Fruit fly (Drosophila melanogaster) whole organism, prepupa: Measurements from ENCODE around the gene CG7368.
A peak's percentile ranks its signal among the peaks of the same experiment; 100 is the strongest.

Experiments used
- Blimp-1 ChIP-seq: fragments of 200-800 bp; sonication (Bioruptor generic); optimal IDR thresholded peaks from 3 replicates; lab custom pipeline; 2017; ENCODE audit warnings: missing biosample characterization, missing genetic modification characterization, mild to moderate bottlenecking, moderate library complexity, missing genetic modification reagents
- CG10631 ChIP-seq: fragments of 200-800 bp; sonication (Bioruptor generic); optimal IDR thresholded peaks from 2 replicates; lab custom pipeline; 2016; ENCODE audit warnings: missing biosample characterization, missing genetic modification characterization
- CG10669 ChIP-seq: fragments of 200-800 bp; sonication (Bioruptor generic); optimal IDR thresholded peaks from 3 replicates; lab custom pipeline; 2018; ENCODE audit warnings: missing biosample characterization, mild to moderate bottlenecking, missing genetic modification characterization, moderate library complexity
- CG11294 ChIP-seq: fragments of 200-800 bp; sonication (Bioruptor generic); IDR thresholded peaks from 2 replicates; pipeline ENCODE4 v1.3.6; 2022; ENCODE audit warnings: missing biosample characterization, missing genetic modification characterization
- CG11762 ChIP-seq: fragments of 200-800 bp; sonication (Bioruptor generic); optimal IDR thresholded peaks from 3 replicates; lab custom pipeline; 2016; ENCODE audit warnings: missing biosample characterization, missing genetic modification characterization; ENCODE audit not compliant: insufficient read depth
- CG15336 ChIP-seq: fragments of 200-800 bp; sonication (Bioruptor generic); IDR thresholded peaks from 2 replicates; pipeline ENCODE4 v1.3.6; 2022; ENCODE audit warnings: missing biosample characterization, missing genetic modification characterization
- CG1621 ChIP-seq: fragments of 200-800 bp; sonication (Bioruptor generic); optimal IDR thresholded peaks from 3 replicates; lab custom pipeline; 2018; ENCODE audit warnings: missing biosample characterization, mild to moderate bottlenecking, missing genetic modification characterization
- CG3032 ChIP-seq: fragments of 200-800 bp; optimal IDR thresholded peaks from 2 replicates; lab custom pipeline; 2019; ENCODE audit warnings: missing biosample characterization, mild to moderate bottlenecking, missing genetic modification characterization, moderate library complexity
- CG31627 ChIP-seq: fragments of 200-800 bp; sonication (Bioruptor generic); optimal IDR thresholded peaks from 3 replicates; lab custom pipeline; 2016; ENCODE audit warnings: missing biosample characterization, missing genetic modification characterization
- CG32006 ChIP-seq: fragments of 200-800 bp; sonication (Bioruptor generic); optimal IDR thresholded peaks from 3 replicates; lab custom pipeline; 2017; ENCODE audit warnings: missing biosample characterization, mild to moderate bottlenecking, missing genetic modification characterization
- CG3919 ChIP-seq: fragments of 200-800 bp; sonication (Bioruptor generic); optimal IDR thresholded peaks from 3 replicates; lab custom pipeline; 2016; ENCODE audit warnings: missing biosample characterization, missing genetic modification characterization
- CG6163 ChIP-seq: fragments of 200-800 bp; sonication (Bioruptor generic); IDR thresholded peaks from 3 replicates; pipeline ENCODE4 v1.3.6; 2022; ENCODE audit warnings: missing biosample characterization, missing genetic modification characterization
- CG6276 ChIP-seq: fragments of 200-800 bp; sonication (Bioruptor generic); optimal IDR thresholded peaks from 2 replicates; lab custom pipeline; 2017; ENCODE audit warnings: missing biosample characterization, mild to moderate bottlenecking, missing genetic modification characterization
- CG6808 ChIP-seq: fragments of 200-800 bp; sonication (Bioruptor generic); optimal IDR thresholded peaks from 3 replicates; lab custom pipeline; 2017; ENCODE audit warnings: missing biosample characterization, missing genetic modification characterization, mild to moderate bottlenecking, moderate library complexity, missing genetic modification reagents
- CG6854 ChIP-seq: fragments of 200-800 bp; sonication (Bioruptor generic); optimal IDR thresholded peaks from 2 replicates; lab custom pipeline; 2017; ENCODE audit warnings: missing biosample characterization, mild to moderate bottlenecking, missing genetic modification characterization
- CG7368 ChIP-seq: fragments of 200-800 bp; sonication (Bioruptor generic); optimal IDR thresholded peaks from 3 replicates; lab custom pipeline; 2016; ENCODE audit warnings: missing biosample characterization, missing genetic modification characterization
- CG8119 ChIP-seq: fragments of 200-800 bp; sonication (Bioruptor generic); IDR thresholded peaks from 3 replicates; pipeline ENCODE4 v1.3.6; 2022; ENCODE audit warnings: missing biosample characterization, missing genetic modification characterization
- CG8319 ChIP-seq: fragments of 200-800 bp; sonication (Bioruptor generic); optimal IDR thresholded peaks from 3 replicates; lab custom pipeline; 2016; ENCODE audit warnings: missing biosample characterization, missing genetic modification characterization
- CG8632 ChIP-seq: fragments of 200-800 bp; sonication (Bioruptor generic); optimal IDR thresholded peaks from 3 replicates; lab custom pipeline; 2016; ENCODE audit warnings: missing biosample characterization, missing genetic modification characterization
- CG9139 ChIP-seq: fragments of 200-800 bp; sonication (Bioruptor generic); optimal IDR thresholded peaks from 3 replicates; lab custom pipeline; 2017; ENCODE audit warnings: missing biosample characterization, mild to moderate bottlenecking, missing genetic modification characterization
- Eip75B ChIP-seq: fragments of 200-800 bp; sonication (Bioruptor generic); optimal IDR thresholded peaks from 3 replicates; lab custom pipeline; 2016; ENCODE audit warnings: missing biosample characterization, missing genetic modification characterization
- Eip78C ChIP-seq: fragments of 200-800 bp; sonication (Bioruptor generic); peaks from one replicate; lab custom pipeline; 2016; ENCODE audit warnings: missing biosample characterization, missing genetic modification characterization
- Eip93F ChIP-seq: fragments of 200-800 bp; sonication (Bioruptor generic); optimal IDR thresholded peaks from 2 replicates; lab custom pipeline; 2016; ENCODE audit warnings: missing biosample characterization, mild to moderate bottlenecking, missing genetic modification characterization
- Ets21C ChIP-seq: fragments of 200-800 bp; sonication (Bioruptor generic); optimal IDR thresholded peaks from 3 replicates; lab custom pipeline; 2016; ENCODE audit warnings: missing biosample characterization, missing genetic modification characterization
- Ets96B ChIP-seq: fragments of 200-800 bp; optimal IDR thresholded peaks from 2 replicates; lab custom pipeline; 2019; ENCODE audit warnings: missing biosample characterization, mild to moderate bottlenecking, missing genetic modification characterization, moderate library complexity
- Gug ChIP-seq: fragments of 200-800 bp; sonication (Bioruptor generic); IDR thresholded peaks from 2 replicates; pipeline ENCODE4 v1.3.6; 2022; ENCODE audit warnings: missing biosample characterization, missing genetic modification characterization
- Hr39 ChIP-seq: fragments of 200-800 bp; sonication (Bioruptor generic); optimal IDR thresholded peaks from 2 replicates; lab custom pipeline; 2016; ENCODE audit warnings: missing biosample characterization, missing genetic modification characterization
- Hr4 ChIP-seq: fragments of 200-800 bp; sonication (Bioruptor generic); optimal IDR thresholded peaks from 3 replicates; lab custom pipeline; 2016; ENCODE audit warnings: missing biosample characterization, missing genetic modification characterization
- Lpt ChIP-seq: fragments of 200-800 bp; sonication (Bioruptor generic); optimal IDR thresholded peaks from 3 replicates; lab custom pipeline; 2016; ENCODE audit warnings: missing biosample characterization, missing genetic modification characterization
- Met ChIP-seq: fragments of 200-800 bp; sonication (Bioruptor generic); optimal IDR thresholded peaks from 3 replicates; lab custom pipeline; 2016; ENCODE audit warnings: missing biosample characterization, missing genetic modification characterization
- OdsH ChIP-seq: fragments of 200-800 bp; sonication (Bioruptor generic); optimal IDR thresholded peaks from 3 replicates; lab custom pipeline; 2016; ENCODE audit warnings: missing biosample characterization, missing genetic modification characterization
- Smox ChIP-seq: fragments of 200-800 bp; sonication (Bioruptor generic); optimal IDR thresholded peaks from 3 replicates; lab custom pipeline; 2016; ENCODE audit warnings: missing biosample characterization, missing genetic modification characterization
- Sox102F ChIP-seq: fragments of 200-800 bp; sonication (Bioruptor generic); optimal IDR thresholded peaks from 2 replicates; lab custom pipeline; 2016; ENCODE audit warnings: missing biosample characterization, mild to moderate bottlenecking, missing genetic modification characterization
- Sox14 ChIP-seq: fragments of 200-800 bp; sonication (Bioruptor generic); optimal IDR thresholded peaks from 3 replicates; lab custom pipeline; 2016; ENCODE audit warnings: missing biosample characterization, missing genetic modification characterization
- achi ChIP-seq: fragments of 200-800 bp; sonication (Bioruptor generic); optimal IDR thresholded peaks from 3 replicates; lab custom pipeline; 2016; ENCODE audit warnings: missing biosample characterization, missing genetic modification characterization
- cyc ChIP-seq: fragments of 200-800 bp; sonication (Bioruptor generic); optimal IDR thresholded peaks from 3 replicates; lab custom pipeline; 2016; ENCODE audit warnings: missing biosample characterization, missing genetic modification characterization
- dac ChIP-seq: fragments of 200-800 bp; sonication (Bioruptor generic); optimal IDR thresholded peaks from 2 replicates; lab custom pipeline; 2017; ENCODE audit warnings: missing biosample characterization, mild to moderate bottlenecking, missing genetic modification characterization
- dsx ChIP-seq: fragments of 200-800 bp; optimal IDR thresholded peaks from 3 replicates; lab custom pipeline; 2019; ENCODE audit warnings: missing biosample characterization, mild to moderate bottlenecking, missing genetic modification characterization, moderate library complexity; ENCODE audit not compliant: poor library complexity, severe bottlenecking
- esn ChIP-seq: fragments of 200-800 bp; sonication (Bioruptor generic); optimal IDR thresholded peaks from 2 replicates; lab custom pipeline; 2016; ENCODE audit warnings: missing biosample characterization, mild to moderate bottlenecking, missing genetic modification characterization, moderate library complexity
- fd59A ChIP-seq: fragments of 200-800 bp; sonication (Bioruptor generic); optimal IDR thresholded peaks from 2 replicates; lab custom pipeline; 2017; ENCODE audit warnings: missing biosample characterization, mild to moderate bottlenecking, missing genetic modification characterization, missing genetic modification reagents
- fd85E ChIP-seq: fragments of 200-800 bp; sonication (Bioruptor generic); optimal IDR thresholded peaks from 3 replicates; lab custom pipeline; 2016; ENCODE audit warnings: missing biosample characterization, missing genetic modification characterization
- fkh ChIP-seq: fragments of 200-800 bp; sonication (Bioruptor generic); optimal IDR thresholded peaks from 3 replicates; lab custom pipeline; 2017; ENCODE audit warnings: missing biosample characterization, mild to moderate bottlenecking, missing genetic modification characterization, moderate library complexity
- lz ChIP-seq: fragments of 200-800 bp; sonication (Bioruptor generic); optimal IDR thresholded peaks from 3 replicates; lab custom pipeline; 2016; ENCODE audit warnings: missing biosample characterization, missing genetic modification characterization
- net ChIP-seq: fragments of 200-800 bp; sonication (Bioruptor generic); optimal IDR thresholded peaks from 3 replicates; lab custom pipeline; 2016; ENCODE audit warnings: missing biosample characterization, missing genetic modification characterization
- pdm3 ChIP-seq: fragments of 200-800 bp; sonication (Bioruptor generic); optimal IDR thresholded peaks from 3 replicates; lab custom pipeline; 2016; ENCODE audit warnings: missing biosample characterization, missing genetic modification characterization
- salr ChIP-seq, 2 experiments: fragments of 200-800 bp; sonication (Bioruptor generic); optimal IDR thresholded peaks; 3 replicates each; lab custom pipeline; 2016 to 2018; ENCODE audit warnings: missing biosample characterization in 2 of 2, missing genetic modification characterization in 2 of 2, mild to moderate bottlenecking in 1 of 2
- spab ChIP-seq: fragments of 200-800 bp; sonication (Bioruptor generic); optimal IDR thresholded peaks from 2 replicates; lab custom pipeline; 2017; ENCODE audit warnings: missing biosample characterization, mild to moderate bottlenecking, missing genetic modification characterization, missing genetic modification reagents
- ss ChIP-seq, 2 experiments: fragments of 200-800 bp; sonication (Bioruptor generic); optimal IDR thresholded peaks; 2 replicates in 1 of 2; 3 replicates in 1 of 2; lab custom pipeline; 2017 to 2018; ENCODE audit warnings: mild to moderate bottlenecking in 2 of 2, missing biosample characterization in 2 of 2, missing genetic modification characterization in 2 of 2, moderate library complexity in 1 of 2

Gene CG7368

dm6 chr3L:11634551-11634950, 37.5 kb downstream of the CG7368 start (continued):
- peak; percentile 15 for TF ChIP-seq dac (GFP tag; lab: Kevin White, UChicago)
- TF ChIP-seq Blimp-1 (GFP tag; lab: Kevin White, UChicago), result no peak
- peak; percentile 78 for TF ChIP-seq CG6808 (GFP tag; lab: Kevin White, UChicago)
- TF ChIP-seq Eip75B (GFP tag; lab: Kevin White, UChicago), result peak; percentile 36
- peak; percentile 2 for TF ChIP-seq fd59A (GFP tag; lab: Kevin White, UChicago)
- no peak for TF ChIP-seq CG8319 (GFP tag; lab: Kevin White, UChicago)
- TF ChIP-seq Ets21C, result no peak
- TF ChIP-seq CG9139 (GFP tag; lab: Kevin White, UChicago), result peak; percentile 67
- peak; percentile 38; the same call in 1 of the 2 replicates for TF ChIP-seq Gug (GFP tag; lab: Robert Waterston, UW)
- peak; percentile 82; the same call in 2 of the 3 replicates for TF ChIP-seq CG6163
- peak; percentile 0 for TF ChIP-seq esn (GFP tag; lab: Kevin White, UChicago)
- no peak for TF ChIP-seq Met (GFP tag; lab: Kevin White, UChicago)
- TF ChIP-seq CG6854 (GFP tag; lab: Kevin White, UChicago), result no peak
- TF ChIP-seq CG8632 (GFP tag; lab: Kevin White, UChicago), result no peak
- TF ChIP-seq CG3919 (GFP tag; lab: Kevin White, UChicago), result peak; percentile 13
- TF ChIP-seq CG10669, result peak; percentile 42
- no peak for TF ChIP-seq CG31627
- peak; percentile 71 for TF ChIP-seq CG1621
- no peak for TF ChIP-seq CG32006
- peak; percentile 58 for TF ChIP-seq CG15336 (GFP tag; lab: Robert Waterston, UW)
- TF ChIP-seq fkh (GFP tag; lab: Kevin White, UChicago), result no peak
- peak; percentile 29 for TF ChIP-seq Hr4 (GFP tag; lab: Kevin White, UChicago)
- peak; percentile 52 for TF ChIP-seq CG3032

dm6 chr3L:11636829-11637228, 39.8 kb downstream of the CG7368 start:
- TF ChIP-seq Lpt (GFP tag; lab: Kevin White, UChicago) (no peak), Met (GFP tag; lab: Kevin White, UChicago) (no peak), Eip93F (GFP tag; lab: Kevin White, UChicago) (no peak), Hr4 (GFP tag; lab: Kevin White, UChicago) (no peak), CG3032 (no peak), CG6163 (peak; percentile 70; the same call in 2 of the 3 replicates), salr (GFP tag; optimal IDR thresholded peaks at IDR 0.05; lab: Kevin White, UChicago) (no peak), CG6276 (GFP tag; lab: Kevin White, UChicago) (peak; percentile 15), net (GFP tag; lab: Kevin White, UChicago) (peak; percentile 1), CG6854 (GFP tag; lab: Kevin White, UChicago) (no peak), CG8119 (GFP tag; lab: Robert Waterston, UW) (peak; percentile 62), spab (GFP tag; lab: Kevin White, UChicago) (no peak), OdsH (GFP tag; lab: Kevin White, UChicago) (no peak), cyc (GFP tag; lab: Kevin White, UChicago) (no peak), pdm3 (no peak), Eip75B (GFP tag; lab: Kevin White, UChicago) (no peak), CG32006 (no peak), fd85E (GFP tag; lab: Kevin White, UChicago) (no peak), dsx (GFP tag; lab: Kevin White, UChicago) (no peak), Hr39 (no peak), Blimp-1 (GFP tag; lab: Kevin White, UChicago) (no peak), CG15336 (GFP tag; lab: Robert Waterston, UW) (peak; percentile 57; the same call in 1 of the 2 replicates), CG31627 (no peak), Eip78C (GFP tag; lab: Kevin White, UChicago) (no peak), Smox (no peak), Ets21C (no peak), CG7368 (GFP tag; lab: Kevin White, UChicago) (peak; percentile 10), CG10669 (no peak), CG3919 (GFP tag; lab: Kevin White, UChicago) (no peak), Sox102F (GFP tag; lab: Kevin White, UChicago) (no peak), CG6808 (GFP tag; lab: Kevin White, UChicago) (peak; percentile 1), ss (GFP tag; optimal IDR thresholded peaks at IDR 0.05; lab: Kevin White, UChicago) (no peak), CG10631 (GFP tag; lab: Kevin White, UChicago) (peak; percentile 19), CG11294 (GFP tag; lab: Robert Waterston, UW) (no peak), CG11762 (GFP tag; lab: Kevin White, UChicago) (peak; percentile 2), dac (GFP tag; lab: Kevin White, UChicago) (no peak), lz (GFP tag; lab: Kevin White, UChicago) (no peak), Sox14 (GFP tag; lab: Kevin White, UChicago) (no peak), achi (GFP tag; lab: Kevin White, UChicago) (no peak), Ets96B (tag; lab: Kevin White, UChicago) (no peak)
